Worm (Caenorhabditis elegans) whole organism, L4/young adult: Measurements from ENCODE around the gene ZK813.7.

Experiments used
- W03F9.2 ChIP-seq: fragments of 150-350 bp; optimal IDR thresholded peaks from 2 replicates; lab custom pipeline; 2014; ENCODE audit warnings: missing biosample characterization, missing genetic modification characterization
- dao-5 ChIP-seq: sonication (generic microtip); optimal IDR thresholded peaks from 2 replicates; lab custom pipeline; 2016; ENCODE audit warnings: missing genotype, missing genetic modification characterization, moderate library complexity, missing compliant biosample characterization
- him-1 ChIP-seq: sonication (generic microtip); optimal IDR thresholded peaks from 2 replicates; lab custom pipeline; 2016; ENCODE audit warnings: missing genotype, missing genetic modification reagents, missing genetic modification characterization, missing compliant biosample characterization

Gene ZK813.7

ce11 chrX:3430020-3430419 lies 14.6 kb upstream of the ZK813.7 start, which contains the start of gene ZK813.4:
ZK813.4 (minus strand) TSS chrX:3430120.
- TF ChIP-seq dao-5 (no peak), him-1 (tag; lab: Kevin White, UChicago) (no peak), W03F9.2 (tag; lab: Kevin White, UChicago) (no peak)

ce11 chrX:3439823-3440222 lies 4.8 kb upstream of the ZK813.7 start:
- TF ChIP-seq W03F9.2 (tag; lab: Kevin White, UChicago) (no peak), him-1 (tag; lab: Kevin White, UChicago) (no peak), dao-5 (no peak)

ce11 chrX:3440308-3440707 lies 4.3 kb upstream of the ZK813.7 start:
- TF ChIP-seq W03F9.2 (tag; lab: Kevin White, UChicago) (no peak), dao-5 (no peak), him-1 (tag; lab: Kevin White, UChicago) (no peak)

ce11 chrX:3441539-3441938 lies 3.1 kb upstream of the ZK813.7 start, which contains the start of gene ZK813.3:
ZK813.3 (plus strand) TSS chrX:3441839.
- TF ChIP-seq him-1 (tag; lab: Kevin White, UChicago) (no peak), dao-5 (no peak)

ce11 chrX:3443526-3443925 lies 1.1 kb upstream of the ZK813.7 start, which contains the start of gene ZK813.2:
ZK813.2 (plus strand) TSS chrX:3443826.
- TF ChIP-seq him-1 (tag; lab: Kevin White, UChicago), result no peak
- no peak for TF ChIP-seq dao-5
- no peak for TF ChIP-seq W03F9.2 (tag; lab: Kevin White, UChicago)

- TF ChIP-seq dao-5 (no peak), him-1 (tag; lab: Kevin White, UChicago) (no peak), W03F9.2 (tag; lab: Kevin White, UChicago) (no peak)
These were observed 1.4 kb downstream of the ZK813.7 start, which contains the start of gene ZK813.1 for ce11 chrX:3446011-3446410. ZK813.1 (plus strand) TSS chrX:3446311.

ce11 chrX:3451122-3451521 lies 6.5 kb downstream of the ZK813.7 start, which contains the start of gene ZK813.5:
ZK813.5 (minus strand) TSS chrX:3451222.
- TF ChIP-seq him-1 (tag; lab: Kevin White, UChicago) (no peak), dao-5 (no peak), W03F9.2 (tag; lab: Kevin White, UChicago) (no peak)

- no peak for TF ChIP-seq him-1 (tag; lab: Kevin White, UChicago)
- no peak for TF ChIP-seq dao-5
- TF ChIP-seq W03F9.2 (tag; lab: Kevin White, UChicago), result no peak
These were observed 9.3 kb downstream of the ZK813.7 start for ce11 chrX:3453870-3454269.

ce11 chrX:3455561-3455960 lies 10.9 kb downstream of the ZK813.7 start:
- TF ChIP-seq dao-5 (no peak), W03F9.2 (tag; lab: Kevin White, UChicago) (no peak), him-1 (tag; lab: Kevin White, UChicago) (no peak)

ce11 chrX:3462086-3462485 lies 17.5 kb downstream of the ZK813.7 start:
- TF ChIP-seq him-1 (tag; lab: Kevin White, UChicago) (no peak), W03F9.2 (tag; lab: Kevin White, UChicago) (no peak), dao-5 (no peak)

ce11 chrX:3463875-3464274 lies 19.3 kb downstream of the ZK813.7 start:
- TF ChIP-seq W03F9.2 (tag; lab: Kevin White, UChicago) (no peak), dao-5 (no peak), him-1 (tag; lab: Kevin White, UChicago) (no peak)

ce11 chrX:3464309-3465038 lies 19.9 kb downstream of the ZK813.7 start:
- no peak for TF ChIP-seq W03F9.2 (tag; lab: Kevin White, UChicago)
- no peak for TF ChIP-seq him-1 (tag; lab: Kevin White, UChicago)
- no peak for TF ChIP-seq dao-5

- TF ChIP-seq him-1 (tag; lab: Kevin White, UChicago) (no peak), dao-5 (no peak), W03F9.2 (tag; lab: Kevin White, UChicago) (no peak)
These were observed 21.2 kb downstream of the ZK813.7 start, which contains the start of the genes ZK377.15 and sax-3 for ce11 chrX:3465785-3466184. ZK377.15 (minus strand) TSS chrX:3465885. sax-3 (minus strand) TSS chrX:3465927.

ce11 chrX:3467004-3467761 lies 22.6 kb downstream of the ZK813.7 start:
- no peak for TF ChIP-seq dao-5
- no peak for TF ChIP-seq him-1 (tag; lab: Kevin White, UChicago)
- no peak for TF ChIP-seq W03F9.2 (tag; lab: Kevin White, UChicago)
